Worm (Caenorhabditis elegans): ENCODE data around the gene C01B10.44.

C01B10.44 gene

ce11 chrIV:6623390-6623789 is at the start of gene C01B10.44:
TSS of gene C01B10.44 (plus strand) at chrIV:6623690.
- TF ChIP-seq lir-3 (tag; optimal IDR thresholded peaks at IDR 0.05; ENCODE audit: poor library complexity): no peak
- no peak for TF ChIP-seq jun-1 (tag; optimal IDR thresholded peaks at IDR 0.05)
- TF ChIP-seq nhr-12 (tag; optimal IDR thresholded peaks at IDR 0.05): no peak
- no peak for TF ChIP-seq hpl-2 (GFP tag; optimal IDR thresholded peaks at IDR 0.05)
- TF ChIP-seq nhr-77 (tag; optimal IDR thresholded peaks at IDR 0.05): no peak
- no peak for TF ChIP-seq pax-3 (tag; optimal IDR thresholded peaks at IDR 0.05)
- no peak for TF ChIP-seq unc-62 (GFP tag; optimal IDR thresholded peaks at IDR 0.05)
- no peak for TF ChIP-seq egl-27 (tag; optimal IDR thresholded peaks at IDR 0.05)
- TF ChIP-seq elt-3 (tag; optimal IDR thresholded peaks at IDR 0.05): no peak
- TF ChIP-seq ceh-82 (tag; optimal IDR thresholded peaks at IDR 0.05): no peak
- TF ChIP-seq lin-39 (tag; optimal IDR thresholded peaks at IDR 0.05): no peak
- no peak for TF ChIP-seq nhr-28 (tag; optimal IDR thresholded peaks at IDR 0.05)
- TF ChIP-seq swsn-7 (tag; optimal IDR thresholded peaks at IDR 0.05): no peak
- no peak for TF ChIP-seq ceh-90 (tag; optimal IDR thresholded peaks at IDR 0.05)

ce11 chrIV:6574343-6574742 is 49.1 kb upstream of the C01B10.44 start:
- TF ChIP-seq nhr-71 (tag; optimal IDR thresholded peaks at IDR 0.05) (peak; percentile 26), efl-1 (optimal IDR thresholded peaks at IDR 0.05) (peak in 1 of 2 experiments; percentile 18), efl-1 (GFP tag; optimal IDR thresholded peaks at IDR 0.05 in 1 of 2) (no peak), ceh-82 (tag; optimal IDR thresholded peaks at IDR 0.05) (peak in 1 of 3 experiments; percentile 20), dsc-1 (tag; optimal IDR thresholded peaks at IDR 0.05) (peak; percentile 9), unc-130 (tag; optimal IDR thresholded peaks at IDR 0.05) (no peak), pag-3 (tag; optimal IDR thresholded peaks at IDR 0.05; ENCODE audit: borderline replicate concordance, insufficient read depth) (no peak), aha-1 (tag; optimal IDR thresholded peaks at IDR 0.05) (no peak), lin-35 (GFP tag; optimal IDR thresholded peaks at IDR 0.05) (peak in 1 of 2 experiments; percentile 31)

ce11 chrIV:6575959-6576727 is 47.3 kb upstream of the C01B10.44 start:
- TF ChIP-seq dpl-1 (GFP tag; optimal IDR thresholded peaks at IDR 0.05) (no peak), irx-1 (tag; optimal IDR thresholded peaks at IDR 0.05) (no peak), lin-13 (GFP tag; optimal IDR thresholded peaks at IDR 0.05) (no peak), aha-1 (tag; optimal IDR thresholded peaks at IDR 0.05) (no peak), ceh-63 (GFP tag; optimal IDR thresholded peaks at IDR 0.05) (no peak), lin-14 (GFP tag; optimal IDR thresholded peaks at IDR 0.05) (peak; percentile 13), vab-15 (tag; optimal IDR thresholded peaks at IDR 0.05) (no peak), jun-1 (tag; optimal IDR thresholded peaks at IDR 0.05) (peak; percentile 14), lin-35 (GFP tag; optimal IDR thresholded peaks at IDR 0.05) (peak in 1 of 2 experiments; percentile 47), grh-1 (GFP tag; IDR thresholded peaks at IDR 0.05) (no peak), mep-1 (tag; optimal IDR thresholded peaks at IDR 0.05) (peak; percentile 40), swsn-7 (tag; optimal IDR thresholded peaks at IDR 0.05) (no peak), F16B12.6 (tag; optimal IDR thresholded peaks at IDR 0.05) (no peak), efl-1 (optimal IDR thresholded peaks at IDR 0.05) (peak; percentile 12 to 27), efl-1 (GFP tag; optimal IDR thresholded peaks at IDR 0.05 in 1 of 2) (no peak)

ce11 chrIV:6576728-6577101 is 46.8 kb upstream of the C01B10.44 start:
- TF ChIP-seq unc-30 (tag; optimal IDR thresholded peaks at IDR 0.05): no peak
- TF ChIP-seq fkh-10 (GFP tag; optimal IDR thresholded peaks at IDR 0.05): no peak
- peak; percentile 8 for TF ChIP-seq nhr-77 (tag; optimal IDR thresholded peaks at IDR 0.05)
- TF ChIP-seq nhr-85 (tag): peak; percentile 92
- TF ChIP-seq Y116A8C.19 (tag; optimal IDR thresholded peaks at IDR 0.05; ENCODE audit: borderline replicate concordance): no peak
- TF ChIP-seq egl-27 (tag; optimal IDR thresholded peaks at IDR 0.05): no peak
- peak; percentile 65 for TF ChIP-seq nhr-90 (tag; optimal IDR thresholded peaks at IDR 0.05; ENCODE audit: poor library complexity)
- no peak for TF ChIP-seq skn-1 (tag; optimal IDR thresholded peaks at IDR 0.05)
- TF ChIP-seq tlp-1 (tag; optimal IDR thresholded peaks at IDR 0.05): no peak
- TF ChIP-seq nhr-47 (tag; optimal IDR thresholded peaks at IDR 0.05): peak; percentile 47
- no peak for TF ChIP-seq vab-15 (tag; optimal IDR thresholded peaks at IDR 0.05)
- no peak for TF ChIP-seq nhr-11 (tag; optimal IDR thresholded peaks at IDR 0.05)
- TF ChIP-seq efl-3 (GFP tag; optimal IDR thresholded peaks at IDR 0.05): no peak
- TF ChIP-seq ceh-63 (GFP tag; optimal IDR thresholded peaks at IDR 0.05): no peak
- TF ChIP-seq C16A3.4 (tag; optimal IDR thresholded peaks at IDR 0.05): peak; percentile 49
- TF ChIP-seq nhr-71 (tag; optimal IDR thresholded peaks at IDR 0.05): peak; percentile 77
- TF ChIP-seq ceh-8 (GFP tag; optimal IDR thresholded peaks at IDR 0.05): no peak
- TF ChIP-seq rnt-1 (tag; optimal IDR thresholded peaks at IDR 0.05): peak; percentile 59
- TF ChIP-seq F16B12.6 (tag; optimal IDR thresholded peaks at IDR 0.05): no peak
- no peak for TF ChIP-seq egl-13 (tag; optimal IDR thresholded peaks at IDR 0.05)
- TF ChIP-seq unc-98 (GFP tag; IDR thresholded peaks at IDR 0.05): no peak
